Fruit fly (Drosophila melanogaster): ENCODE data around the gene CG7512.

CG7512 gene

dm6 chr3L:11549432-11549831 is 35.9 kb downstream of the CG7512 start (continued):
- TF ChIP-seq CG31627 (GFP tag; optimal IDR thresholded peaks at IDR 0.05), result no peak
- peak; percentile 13; the same call in 1 of the 2 replicates for TF ChIP-seq Gug (GFP tag; IDR thresholded peaks at IDR 0.05)
- no peak for TF ChIP-seq CG6808 (GFP tag; optimal IDR thresholded peaks at IDR 0.05)
- peak; percentile 11 for TF ChIP-seq Eip78C (GFP tag)
- TF ChIP-seq CG1621 (tag; optimal IDR thresholded peaks at IDR 0.05), result no peak
- no peak for TF ChIP-seq CG10669 (GFP tag; optimal IDR thresholded peaks at IDR 0.05)
- TF ChIP-seq net (GFP tag; optimal IDR thresholded peaks at IDR 0.05), result no peak
- no peak for TF ChIP-seq ss (GFP tag; optimal IDR thresholded peaks at IDR 0.05)
- no peak for TF ChIP-seq Sox15 (GFP tag; optimal IDR thresholded peaks at IDR 0.05)
- TF ChIP-seq Hr39 (GFP tag; optimal IDR thresholded peaks at IDR 0.05), result no peak
- no peak for TF ChIP-seq CG34406 (GFP tag; optimal IDR thresholded peaks at IDR 0.05)
- TF ChIP-seq pdm3 (GFP tag; optimal IDR thresholded peaks at IDR 0.05), result no peak
- TF ChIP-seq Eip93F (GFP tag; optimal IDR thresholded peaks at IDR 0.05), result no peak
- no peak for TF ChIP-seq Ets96B (tag; optimal IDR thresholded peaks at IDR 0.05)
- no peak for TF ChIP-seq CG16779 (tag; optimal IDR thresholded peaks at IDR 0.05)

- peak; percentile 66 for TF ChIP-seq fkh (GFP tag; optimal IDR thresholded peaks at IDR 0.05)
- TF ChIP-seq CG8632 (GFP tag; optimal IDR thresholded peaks at IDR 0.05), result no peak
- TF ChIP-seq CG6163 (GFP tag; IDR thresholded peaks at IDR 0.05), result 0 out of 3 replicates have a peak, but pooled peaks have one; percentile 24
Measured at dm6 chr3L:11550359-11551056, 37.0 kb downstream of the CG7512 start.

DNA sequence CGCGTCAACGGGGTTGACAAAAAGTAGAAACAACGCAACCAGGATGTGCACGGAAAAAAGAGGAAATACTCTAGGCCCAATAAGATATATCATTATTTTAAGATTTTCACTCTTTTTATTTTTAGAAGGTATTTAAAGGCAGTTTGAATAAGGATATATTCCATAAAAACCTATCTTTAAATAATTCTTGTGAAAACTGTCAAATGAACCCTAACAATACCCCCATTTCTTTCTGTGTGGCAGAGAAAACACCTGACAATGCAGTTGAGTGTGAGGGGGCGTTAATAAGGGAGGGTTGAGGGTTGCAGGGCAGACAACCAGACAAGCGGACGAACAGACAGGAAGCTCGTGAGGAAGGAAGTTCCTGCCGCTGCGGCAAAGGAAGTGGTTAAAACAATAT is 38.4 kb downstream of the CG7512 start:
- TF ChIP-seq topi (GFP tag; optimal IDR thresholded peaks at IDR 0.05) (peak; percentile 63), esn (GFP tag; optimal IDR thresholded peaks at IDR 0.05) (peak; percentile 57), OdsH (GFP tag; optimal IDR thresholded peaks at IDR 0.05) (peak; percentile 51), Smox (GFP tag; optimal IDR thresholded peaks at IDR 0.05) (peak; percentile 48), CG1621 (tag; optimal IDR thresholded peaks at IDR 0.05) (peak; percentile 31), CG11294 (GFP tag; IDR thresholded peaks at IDR 0.05) (no peak), Sox102F (GFP tag; optimal IDR thresholded peaks at IDR 0.05) (peak; percentile 43), CG10669 (GFP tag; optimal IDR thresholded peaks at IDR 0.05) (peak; percentile 70), CG31627 (GFP tag; optimal IDR thresholded peaks at IDR 0.05) (peak; percentile 53), CG10631 (GFP tag; optimal IDR thresholded peaks at IDR 0.05) (peak; percentile 54), CG15336 (GFP tag; IDR thresholded peaks at IDR 0.05) (peak; percentile 76), Ets96B (tag; optimal IDR thresholded peaks at IDR 0.05) (peak; percentile 71), ss (GFP tag; optimal IDR thresholded peaks at IDR 0.05) (peak; percentile 21 to 64), CG6792 (GFP tag; optimal IDR thresholded peaks at IDR 0.05) (peak; percentile 44), fd85E (GFP tag; optimal IDR thresholded peaks at IDR 0.05) (no peak), Sox15 (GFP tag; optimal IDR thresholded peaks at IDR 0.05) (peak; percentile 16), spab (GFP tag; optimal IDR thresholded peaks at IDR 0.05) (peak; percentile 47), CG8119 (GFP tag; IDR thresholded peaks at IDR 0.05) (peak; percentile 68), svp (GFP tag) (peak; percentile 76), CG6163 (GFP tag; IDR thresholded peaks at IDR 0.05) (peak; percentile 75; the same call in 2 of the 3 replicates), CG11762 (GFP tag; optimal IDR thresholded peaks at IDR 0.05; ENCODE audit: insufficient read depth) (peak; percentile 33), Met (GFP tag; optimal IDR thresholded peaks at IDR 0.05) (peak; percentile 48), salr (GFP tag; optimal IDR thresholded peaks at IDR 0.05) (peak; percentile 33 to 34), CG8632 (GFP tag; optimal IDR thresholded peaks at IDR 0.05) (peak; percentile 48), CG32006 (GFP tag; optimal IDR thresholded peaks at IDR 0.05) (peak; percentile 78), net (GFP tag; optimal IDR thresholded peaks at IDR 0.05) (peak; percentile 63), CG6854 (GFP tag; optimal IDR thresholded peaks at IDR 0.05) (no peak), CG11902 (GFP tag; optimal IDR thresholded peaks at IDR 0.05) (peak; percentile 10), pdm3 (GFP tag; optimal IDR thresholded peaks at IDR 0.05) (peak; percentile 59), dsx (GFP tag; optimal IDR thresholded peaks at IDR 0.05; ENCODE audit: poor library complexity, severe bottlenecking) (peak; percentile 51), CG9139 (GFP tag; optimal IDR thresholded peaks at IDR 0.05) (no peak), CG3919 (GFP tag; optimal IDR thresholded peaks at IDR 0.05) (peak; percentile 65), Ets21C (GFP tag; optimal IDR thresholded peaks at IDR 0.05) (no peak), Eip93F (GFP tag; optimal IDR thresholded peaks at IDR 0.05) (no peak), Hr4 (GFP tag; optimal IDR thresholded peaks at IDR 0.05) (peak; percentile 72), lz (GFP tag; optimal IDR thresholded peaks at IDR 0.05) (peak; percentile 47), CG8319 (GFP tag; optimal IDR thresholded peaks at IDR 0.05) (no peak), CG6808 (GFP tag; optimal IDR thresholded peaks at IDR 0.05) (peak; percentile 58), CG6276 (GFP tag; optimal IDR thresholded peaks at IDR 0.05) (peak; percentile 56)

Measured in whole organism, prepupa.